Worm (Caenorhabditis elegans): ENCODE results near the gene mel-32.

Gene mel-32

ce11 chrIII:6415306-6415973 is 27.4 kb downstream of the mel-32 start, which contains the start of gene nas-4:
TSS of gene nas-4 (minus strand) at chrIII:6415656.
- TF ChIP-seq hlh-11 (tag; optimal IDR thresholded peaks at IDR 0.05): peak; percentile 13
- TF ChIP-seq Y48G9A.11 (GFP tag; IDR thresholded peaks at IDR 0.05): no peak
- TF ChIP-seq lin-38 (GFP tag; IDR thresholded peaks at IDR 0.05): peak; percentile 24; the same call in 1 of the 2 replicates
- 0 out of 2 replicates have a peak, but pooled peaks have one; percentile 36 for TF ChIP-seq lim-7 (GFP tag; IDR thresholded peaks at IDR 0.05)
- no peak for TF ChIP-seq unc-39 (tag; optimal IDR thresholded peaks at IDR 0.05)
- TF ChIP-seq Y105C5A.15 (GFP tag; IDR thresholded peaks at IDR 0.05): no peak
- no peak for TF ChIP-seq ces-1 (GFP tag; optimal IDR thresholded peaks at IDR 0.05)
- TF ChIP-seq fos-1 (tag; optimal IDR thresholded peaks at IDR 0.05): peak; percentile 28
- no peak for TF ChIP-seq lir-3 (tag; optimal IDR thresholded peaks at IDR 0.05)
- TF ChIP-seq nhr-10 (tag; optimal IDR thresholded peaks at IDR 0.05): peak; percentile 70
- no peak for TF ChIP-seq nhr-41 (GFP tag; IDR thresholded peaks at IDR 0.05)
- TF ChIP-seq F37D6.2 (tag; optimal IDR thresholded peaks at IDR 0.05): no peak
- TF ChIP-seq nhr-28 (tag; optimal IDR thresholded peaks at IDR 0.05): no peak
- TF ChIP-seq madf-9 (GFP tag; conservative IDR thresholded peaks at IDR 0.05): no peak
- TF ChIP-seq aly-2 (tag; optimal IDR thresholded peaks at IDR 0.05): no peak
- TF ChIP-seq saeg-2 (GFP tag; IDR thresholded peaks at IDR 0.05): no peak
- TF ChIP-seq F10B5.3 (tag; optimal IDR thresholded peaks at IDR 0.05): no peak
- TF ChIP-seq daf-12 (tag; optimal IDR thresholded peaks at IDR 0.05): no peak
- TF ChIP-seq mes-2 (tag; optimal IDR thresholded peaks at IDR 0.05; ENCODE audit: poor library complexity, severe bottlenecking): peak; percentile 41
- no peak for TF ChIP-seq ceh-44 (GFP tag; IDR thresholded peaks at IDR 0.05)
- no peak for TF ChIP-seq madf-5 (GFP tag; IDR thresholded peaks at IDR 0.05)
- peak; percentile 77 for TF ChIP-seq ama-1 (optimal IDR thresholded peaks at IDR 0.05)
- TF ChIP-seq mdl-1 (tag; optimal IDR thresholded peaks at IDR 0.05): no peak
- no peak for TF ChIP-seq dpl-1 (GFP tag; optimal IDR thresholded peaks at IDR 0.05)
- TF ChIP-seq vab-7 (GFP tag; IDR thresholded peaks at IDR 0.05): no peak
- no peak for TF ChIP-seq duxl-1 (tag; optimal IDR thresholded peaks at IDR 0.05; ENCODE audit: poor library complexity)
- no peak for TF ChIP-seq egl-27 (tag; optimal IDR thresholded peaks at IDR 0.05)
- TF ChIP-seq T26A8.4 (GFP tag; IDR thresholded peaks at IDR 0.05): no peak
- TF ChIP-seq lin-13 (GFP tag; optimal IDR thresholded peaks at IDR 0.05): no peak
- no peak; the same call in 1 of the 2 replicates for TF ChIP-seq zfp-3 (GFP tag; conservative IDR thresholded peaks at IDR 0.05)
- no peak for TF ChIP-seq zfp-2 (tag; optimal IDR thresholded peaks at IDR 0.05)
- no peak for TF ChIP-seq nhr-11 (tag; optimal IDR thresholded peaks at IDR 0.05)
- TF ChIP-seq ceh-20 (GFP tag; IDR thresholded peaks at IDR 0.05): no peak
- TF ChIP-seq F26F4.8 (GFP tag; conservative IDR thresholded peaks at IDR 0.05): no peak
- TF ChIP-seq zip-2 (tag; optimal IDR thresholded peaks at IDR 0.05): no peak
- no peak for TF ChIP-seq mxl-3 (GFP tag; optimal IDR thresholded peaks at IDR 0.05)
- TF ChIP-seq nhr-42 (GFP tag; IDR thresholded peaks at IDR 0.05): no peak
- no peak for TF ChIP-seq D1046.2 (GFP tag; IDR thresholded peaks at IDR 0.05)
- no peak for TF ChIP-seq hif-1 (tag; optimal IDR thresholded peaks at IDR 0.05)
- no peak for TF ChIP-seq mxl-2 (GFP tag; conservative IDR thresholded peaks at IDR 0.05)
- TF ChIP-seq sdz-12 (GFP tag; optimal IDR thresholded peaks at IDR 0.05): no peak
- no peak for TF ChIP-seq nhr-77 (tag; optimal IDR thresholded peaks at IDR 0.05)
- no peak for TF ChIP-seq unc-130 (GFP tag; optimal IDR thresholded peaks at IDR 0.05)
- TF ChIP-seq lin-15B (tag; optimal IDR thresholded peaks at IDR 0.05): no peak
- TF ChIP-seq aha-1 (tag): no peak
- no peak for TF ChIP-seq R02D3.7 (tag; optimal IDR thresholded peaks at IDR 0.05)
- no peak for TF ChIP-seq daf-16 (GFP tag; optimal IDR thresholded peaks at IDR 0.05)
- no peak for TF ChIP-seq daf-16 (tag; optimal IDR thresholded peaks at IDR 0.05)
- peak; percentile 35; the same call in 1 of the 2 replicates for TF ChIP-seq mdt-29 (GFP tag; IDR thresholded peaks at IDR 0.05)
- no peak for TF ChIP-seq ztf-7 (tag; optimal IDR thresholded peaks at IDR 0.05)
- TF ChIP-seq dmd-8 (GFP tag; IDR thresholded peaks at IDR 0.05): no peak
- no peak for TF ChIP-seq dmd-9 (GFP tag; IDR thresholded peaks at IDR 0.05)
